Fruit fly (Drosophila melanogaster): ENCODE results near the gene PCID2.
"Not testable (repeated sequence)": the region's sequence is repeated elsewhere in the genome, so short reads cannot be mapped to it uniquely, and the experiment has no call there.

Gene PCID2

DNA sequence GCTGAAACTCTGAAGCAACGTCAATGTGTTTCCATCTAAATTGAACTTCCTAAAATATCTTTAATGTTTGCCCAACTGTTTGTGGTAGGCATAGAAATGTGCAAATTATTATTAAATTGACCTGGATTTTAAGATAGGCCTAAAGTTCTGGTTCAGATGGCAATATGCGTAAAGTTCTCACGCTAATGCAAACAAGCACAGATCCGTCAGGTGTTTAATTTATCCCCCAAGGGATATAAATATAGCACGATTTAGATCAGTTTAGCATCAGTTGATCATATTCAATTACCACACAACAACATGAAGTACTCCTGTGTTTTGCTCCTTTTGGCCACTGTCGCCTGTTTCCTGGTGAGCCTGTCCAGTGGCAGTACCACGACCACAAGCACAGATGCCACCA, 36.8 kb upstream of the PCID2 start, which contains the start of gene CG7377:
TSS of gene CG7377 (plus strand) at position 301 of the 400 bp plus-strand sequence.
- not testable (repeated sequence) for TF ChIP-seq Myc, ttk, psq (optimal IDR thresholded peaks at IDR 0.05)

dm6 chr3L:11591131-11591530, 35.1 kb upstream of the PCID2 start, which contains the start of gene CG33268:
TSS of gene CG33268 (minus strand) at chr3L:11591231.
- no peak for TF ChIP-seq psq (optimal IDR thresholded peaks at IDR 0.05)
- TF ChIP-seq Myc (optimal IDR thresholded peaks at IDR 0.05), result no peak
- no peak for TF ChIP-seq insv (optimal IDR thresholded peaks at IDR 0.05)
- no peak for TF ChIP-seq h (optimal IDR thresholded peaks at IDR 0.05)
- TF ChIP-seq Sin3A (optimal IDR thresholded peaks at IDR 0.05), result no peak
- no peak for TF ChIP-seq ttk (optimal IDR thresholded peaks at IDR 0.05)

dm6 chr3L:11591803-11592202, 34.4 kb upstream of the PCID2 start:
- TF ChIP-seq Myc (optimal IDR thresholded peaks at IDR 0.05), result no peak
- TF ChIP-seq insv (optimal IDR thresholded peaks at IDR 0.05), result no peak

dm6 chr3L:11593778-11594177, 32.5 kb upstream of the PCID2 start:
- TF ChIP-seq psq (optimal IDR thresholded peaks at IDR 0.05) (no peak), Sin3A (optimal IDR thresholded peaks at IDR 0.05) (no peak), Myc (optimal IDR thresholded peaks at IDR 0.05) (no peak), ttk (optimal IDR thresholded peaks at IDR 0.05) (no peak), h (optimal IDR thresholded peaks at IDR 0.05) (no peak), insv (optimal IDR thresholded peaks at IDR 0.05) (no peak)

DNA sequence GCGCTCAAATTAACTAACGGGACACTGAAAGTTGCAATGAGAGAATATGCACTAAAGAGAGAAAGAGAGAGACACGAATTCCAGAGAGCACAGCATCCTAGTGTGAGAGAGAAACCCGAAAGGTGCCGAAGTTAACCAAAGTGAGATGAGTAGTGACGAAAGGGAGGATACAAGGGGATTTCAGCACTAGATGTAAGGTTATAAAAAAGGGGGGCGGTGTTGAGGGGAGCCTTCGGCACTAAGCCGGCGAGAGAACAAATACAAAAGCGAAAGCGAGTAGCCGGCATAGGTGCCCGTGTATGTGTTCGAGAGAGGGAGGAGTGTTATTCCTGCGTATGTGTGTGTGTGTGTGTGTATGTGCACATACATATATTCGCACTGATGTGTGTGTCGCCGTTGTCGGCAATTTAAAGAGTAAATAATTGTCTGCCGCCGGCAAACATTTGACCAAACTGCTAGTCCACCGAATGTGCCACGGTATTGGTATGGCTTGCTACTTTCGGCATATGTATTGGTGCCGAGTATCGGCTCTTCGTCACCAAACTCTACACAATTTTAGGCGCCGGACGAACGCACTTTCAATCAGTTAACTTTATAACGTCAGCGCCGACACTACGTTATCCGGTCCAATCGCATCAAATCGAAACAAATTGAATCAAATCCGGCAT, 29.5 kb upstream of the PCID2 start, which contains the start of gene CG7368:
TSS of gene CG7368 (plus strand) at position 618 of the 668 bp plus-strand sequence.
- no peak for TF ChIP-seq Sin3A (optimal IDR thresholded peaks at IDR 0.05)
- no peak for TF ChIP-seq h (optimal IDR thresholded peaks at IDR 0.05)
- no peak for TF ChIP-seq Myc (optimal IDR thresholded peaks at IDR 0.05)
- no peak for TF ChIP-seq psq (optimal IDR thresholded peaks at IDR 0.05)
- TF ChIP-seq insv (optimal IDR thresholded peaks at IDR 0.05), result no peak
- no peak for TF ChIP-seq ttk (optimal IDR thresholded peaks at IDR 0.05)

- no peak for TF ChIP-seq Sin3A (optimal IDR thresholded peaks at IDR 0.05)
Observed at dm6 chr3L:11599255-11599654, 27.0 kb upstream of the PCID2 start.

- TF ChIP-seq h (optimal IDR thresholded peaks at IDR 0.05) (no peak), insv (optimal IDR thresholded peaks at IDR 0.05) (no peak), Myc (optimal IDR thresholded peaks at IDR 0.05) (no peak), Sin3A (optimal IDR thresholded peaks at IDR 0.05) (no peak), psq (optimal IDR thresholded peaks at IDR 0.05) (no peak), ttk (optimal IDR thresholded peaks at IDR 0.05) (no peak)
Observed at dm6 chr3L:11599965-11600420, 26.2 kb upstream of the PCID2 start, which contains the start of the genes CG14137 and CG46394. TSS of gene CG14137 (minus strand) at chr3L:11600065. TSS of gene CG46394 (plus strand) at chr3L:11600370.

DNA sequence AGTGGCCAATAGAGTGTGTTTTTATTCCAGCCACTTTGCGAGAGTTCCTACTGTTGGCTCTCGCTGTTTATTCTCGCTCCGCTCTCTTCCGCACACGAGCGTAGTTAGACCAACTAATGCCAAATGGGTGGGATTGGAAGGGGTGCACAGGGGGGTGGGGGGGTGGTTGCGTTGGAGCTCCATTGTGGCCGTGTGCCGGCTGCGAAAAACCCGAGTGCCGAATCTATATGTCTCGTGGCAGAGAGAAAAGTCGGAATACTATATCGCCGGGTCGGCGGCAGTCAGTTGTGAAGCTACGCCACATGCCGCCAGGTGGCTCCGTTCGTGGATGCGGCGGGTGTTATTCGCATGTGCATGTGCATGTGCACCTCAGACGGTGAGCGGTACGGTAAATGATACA, 25.1 kb upstream of the PCID2 start:
- TF ChIP-seq Myc (optimal IDR thresholded peaks at IDR 0.05) (no peak), Sin3A (optimal IDR thresholded peaks at IDR 0.05) (no peak), h (optimal IDR thresholded peaks at IDR 0.05) (no peak), ttk (optimal IDR thresholded peaks at IDR 0.05) (no peak), psq (optimal IDR thresholded peaks at IDR 0.05) (no peak)

- TF ChIP-seq psq (optimal IDR thresholded peaks at IDR 0.05) (no peak), ttk (optimal IDR thresholded peaks at IDR 0.05) (no peak), insv (optimal IDR thresholded peaks at IDR 0.05) (no peak)
Observed at dm6 chr3L:11602040-11602439, 24.2 kb upstream of the PCID2 start.

- no peak for TF ChIP-seq insv (optimal IDR thresholded peaks at IDR 0.05)
- TF ChIP-seq Sin3A (optimal IDR thresholded peaks at IDR 0.05), result no peak
- TF ChIP-seq ttk (optimal IDR thresholded peaks at IDR 0.05), result no peak
- TF ChIP-seq h (optimal IDR thresholded peaks at IDR 0.05), result no peak
- no peak for TF ChIP-seq psq (optimal IDR thresholded peaks at IDR 0.05)
Observed at dm6 chr3L:11604227-11604626, 22.0 kb upstream of the PCID2 start.

DNA sequence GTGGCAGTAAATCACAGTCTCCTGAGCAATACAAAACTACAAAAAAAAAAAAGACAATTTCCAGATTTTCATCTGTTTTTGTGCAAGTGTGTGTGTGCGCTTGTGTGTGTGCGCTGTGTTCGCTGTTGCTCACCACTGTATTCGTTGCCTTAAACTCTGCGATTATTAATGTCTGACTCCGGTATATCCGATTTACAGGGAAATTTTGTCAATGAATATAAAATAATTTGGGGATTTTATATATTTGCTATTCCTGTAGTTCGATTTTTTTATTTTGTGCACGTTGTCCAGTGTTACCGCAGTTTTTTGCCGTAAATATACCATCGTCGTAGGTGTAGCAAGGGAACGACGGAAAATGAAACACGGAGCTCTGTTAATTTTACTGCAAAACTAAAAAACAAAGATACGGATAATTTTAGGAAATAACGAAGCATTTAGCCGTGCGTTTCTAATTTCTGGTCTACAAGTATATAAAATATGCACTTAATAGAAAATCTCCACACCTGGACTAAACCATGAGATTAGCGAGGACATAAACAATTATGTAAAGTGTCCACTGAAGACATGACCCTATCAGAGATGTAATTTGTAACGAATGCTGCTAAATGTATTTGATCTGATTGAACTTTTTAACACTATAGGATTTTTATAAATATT, 17.0 kb upstream of the PCID2 start, which contains the start of gene Duba:
TSS of gene Duba (minus strand) at position 313 of the 657 bp plus-strand sequence.
- no peak for TF ChIP-seq psq (optimal IDR thresholded peaks at IDR 0.05)
- TF ChIP-seq ttk (optimal IDR thresholded peaks at IDR 0.05), result no peak
- TF ChIP-seq Sin3A (optimal IDR thresholded peaks at IDR 0.05), result no peak
- no peak for TF ChIP-seq Myc (optimal IDR thresholded peaks at IDR 0.05)
- no peak for TF ChIP-seq h (optimal IDR thresholded peaks at IDR 0.05)
- TF ChIP-seq insv (optimal IDR thresholded peaks at IDR 0.05), result no peak

dm6 chr3L:11609835-11610234, 16.4 kb upstream of the PCID2 start, which contains the start of gene CG42832:
TSS of gene CG42832 (plus strand) at chr3L:11610135.
- no peak for TF ChIP-seq insv (optimal IDR thresholded peaks at IDR 0.05)
- no peak for TF ChIP-seq Myc (optimal IDR thresholded peaks at IDR 0.05)
- TF ChIP-seq Sin3A (optimal IDR thresholded peaks at IDR 0.05), result no peak
- no peak for TF ChIP-seq h (optimal IDR thresholded peaks at IDR 0.05)
- no peak for TF ChIP-seq psq (optimal IDR thresholded peaks at IDR 0.05)
- no peak for TF ChIP-seq ttk (optimal IDR thresholded peaks at IDR 0.05)

dm6 chr3L:11620001-11620400, 6.2 kb upstream of the PCID2 start, which contains the start of gene Muc68Ca:
TSS of gene Muc68Ca (minus strand) at chr3L:11620101.
- TF ChIP-seq insv (optimal IDR thresholded peaks at IDR 0.05) (no peak), Sin3A (optimal IDR thresholded peaks at IDR 0.05) (no peak), Myc (optimal IDR thresholded peaks at IDR 0.05) (no peak), psq (optimal IDR thresholded peaks at IDR 0.05) (no peak)
